Worm (Caenorhabditis elegans) whole organism, L1 larva: ENCODE results near the gene ZK512.8.

Experiments used
- mep-1 ChIP-seq: fragments of 150-350 bp; optimal IDR thresholded peaks from 2 replicates; lab custom pipeline; 2014; ENCODE audit warnings: missing biosample characterization, missing genetic modification characterization
- nhr-12 ChIP-seq: sonication (generic microtip); optimal IDR thresholded peaks from 2 replicates; lab custom pipeline; 2017; ENCODE audit warnings: missing biosample characterization, missing genetic modification characterization
- nhr-237 ChIP-seq: fragments of 150-350 bp; optimal IDR thresholded peaks from 2 replicates; lab custom pipeline; 2014; ENCODE audit warnings: missing biosample characterization, missing genetic modification characterization
- snpc-4 ChIP-seq: fragments of 150-350 bp; optimal IDR thresholded peaks from 2 replicates; lab custom pipeline; 2014; ENCODE audit warnings: missing biosample characterization, missing genetic modification characterization
- unc-130 ChIP-seq: fragments of 150-350 bp; optimal IDR thresholded peaks from 2 replicates; lab custom pipeline; 2017; ENCODE audit warnings: missing biosample characterization, missing genetic modification characterization, inconsistent platforms
- unc-62 ChIP-seq: fragments of 150-350 bp; optimal IDR thresholded peaks from 2 replicates; lab custom pipeline; 2014; ENCODE audit warnings: missing biosample characterization, missing genetic modification reagents, missing genetic modification characterization
- ztf-11 ChIP-seq, 2 experiments: sonication (generic microtip); optimal IDR thresholded peaks; 2 replicates each; lab custom pipeline; 2016 to 2017; ENCODE audit warnings: missing genetic modification characterization in 2 of 2, missing biosample characterization in 1 of 2, missing compliant biosample characterization in 1 of 2

DNA sequence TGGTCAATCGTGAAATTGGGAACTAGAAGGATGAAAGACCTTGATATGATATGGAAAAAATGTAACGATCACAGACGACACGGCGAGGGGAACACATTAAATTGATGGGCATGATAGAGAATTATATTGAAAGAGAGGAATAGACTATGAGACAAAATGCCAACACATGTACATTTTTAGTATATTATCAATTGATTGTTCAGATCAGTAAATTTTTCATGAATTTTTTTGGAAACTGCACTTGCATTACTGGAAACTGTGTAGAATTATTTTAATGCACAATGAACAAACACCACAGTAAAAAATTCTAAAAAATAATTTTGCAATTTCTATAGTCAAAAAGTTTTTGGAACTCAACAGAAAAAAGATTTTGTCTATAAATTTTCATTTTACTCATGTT, 27.4 kb downstream of the ZK512.8 start:
- TF ChIP-seq unc-62 (no peak), unc-130 (tag; lab: Kevin White, UChicago) (no peak), mep-1 (tag; lab: Kevin White, UChicago) (no peak), nhr-12 (tag; lab: Kevin White, UChicago) (no peak), snpc-4 (tag; lab: Kevin White, UChicago) (no peak), nhr-237 (tag; lab: Kevin White, UChicago) (no peak), ztf-11 (tag; optimal IDR thresholded peaks at IDR 0.05; lab: Kevin White, UChicago) (no peak)
